Fruit fly (Drosophila melanogaster) whole organism, prepupa: ENCODE data around the gene CG5961.

Source experiments
- CG11902 ChIP-seq: fragments of 200-800 bp; sonication (Bioruptor generic); optimal IDR thresholded peaks from 3 replicates; lab custom pipeline; 2016; ENCODE audit warnings: missing biosample characterization, missing genetic modification characterization
- CG16779 ChIP-seq: fragments of 200-800 bp; sonication (Bioruptor generic); optimal IDR thresholded peaks from 3 replicates; lab custom pipeline; 2017; ENCODE audit warnings: missing biosample characterization, mild to moderate bottlenecking, missing genetic modification characterization
- CG7368 ChIP-seq: fragments of 200-800 bp; sonication (Bioruptor generic); optimal IDR thresholded peaks from 3 replicates; lab custom pipeline; 2016; ENCODE audit warnings: missing biosample characterization, missing genetic modification characterization
- CG8119 ChIP-seq: fragments of 200-800 bp; sonication (Bioruptor generic); IDR thresholded peaks from 3 replicates; pipeline ENCODE4 v1.3.6; 2022; ENCODE audit warnings: missing biosample characterization, missing genetic modification characterization
- Ets96B ChIP-seq: fragments of 200-800 bp; optimal IDR thresholded peaks from 2 replicates; lab custom pipeline; 2019; ENCODE audit warnings: missing biosample characterization, mild to moderate bottlenecking, missing genetic modification characterization, moderate library complexity
- Hr39 ChIP-seq: fragments of 200-800 bp; sonication (Bioruptor generic); optimal IDR thresholded peaks from 2 replicates; lab custom pipeline; 2016; ENCODE audit warnings: missing biosample characterization, missing genetic modification characterization
- Sox14 ChIP-seq: fragments of 200-800 bp; sonication (Bioruptor generic); optimal IDR thresholded peaks from 3 replicates; lab custom pipeline; 2016; ENCODE audit warnings: missing biosample characterization, missing genetic modification characterization
- esn ChIP-seq: fragments of 200-800 bp; sonication (Bioruptor generic); optimal IDR thresholded peaks from 2 replicates; lab custom pipeline; 2016; ENCODE audit warnings: missing biosample characterization, mild to moderate bottlenecking, missing genetic modification characterization, moderate library complexity
- lz ChIP-seq: fragments of 200-800 bp; sonication (Bioruptor generic); optimal IDR thresholded peaks from 3 replicates; lab custom pipeline; 2016; ENCODE audit warnings: missing biosample characterization, missing genetic modification characterization

The CG5961 gene

DNA sequence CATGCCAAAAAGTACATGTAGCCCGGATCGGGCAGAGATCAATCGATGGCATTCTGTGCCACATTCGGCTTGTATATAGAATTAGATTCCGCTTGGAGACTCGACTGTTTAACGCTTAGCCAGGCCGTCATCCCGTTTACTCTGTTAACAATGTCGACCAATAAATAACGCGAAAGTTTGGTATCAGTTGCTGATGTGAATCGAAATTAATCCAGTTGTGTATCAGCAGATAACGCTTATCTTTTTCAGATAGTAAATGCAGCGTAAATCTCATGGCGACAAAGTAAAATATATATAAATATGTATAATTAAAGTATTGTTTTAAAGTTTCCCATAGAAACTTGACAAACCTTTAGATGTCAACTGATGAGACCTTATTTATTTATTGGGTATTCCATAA is 48.6 kb downstream of the CG5961 start:
- TF ChIP-seq Sox14 (GFP tag; lab: Kevin White, UChicago) (no peak), CG8119 (GFP tag; lab: Robert Waterston, UW) (no peak), CG7368 (GFP tag; lab: Kevin White, UChicago) (no peak), CG11902 (GFP tag; lab: Kevin White, UChicago) (no peak), esn (GFP tag; lab: Kevin White, UChicago) (no peak), Ets96B (tag; lab: Kevin White, UChicago) (no peak), lz (GFP tag; lab: Kevin White, UChicago) (no peak), CG16779 (tag; lab: Kevin White, UChicago) (no peak), Hr39 (GFP tag; lab: Kevin White, UChicago) (no peak)
- TF ChIP-seq, all 60 proteins: peak for 0
